Worm (Caenorhabditis elegans) whole organism, L4 larva: ENCODE results near the gene gas-1.

Source experiments
- D1046.2 ChIP-seq: fragments of 200-800 bp; sonication (Bioruptor generic); IDR thresholded peaks from 2 replicates; pipeline ENCODE4 v1.3.6; 2022; ENCODE audit warnings: missing genetic modification characterization, missing compliant biosample characterization
- F10B5.3 ChIP-seq: sonication (generic microtip); optimal IDR thresholded peaks from 2 replicates; lab custom pipeline; 2016; ENCODE audit warnings: mild to moderate bottlenecking, missing genetic modification characterization, missing compliant biosample characterization
- F26F4.8 ChIP-seq: fragments of 200-800 bp; sonication (Bioruptor generic); conservative IDR thresholded peaks from 2 replicates; pipeline ENCODE4 v1.3.6; 2022; ENCODE audit warnings: missing genetic modification characterization, missing compliant biosample characterization
- R02D3.7 ChIP-seq: fragments of 150-350 bp; sonication (generic microtip); optimal IDR thresholded peaks from 3 replicates; lab custom pipeline; 2014; ENCODE audit warnings: missing biosample characterization, missing genetic modification characterization
- Y75B8A.6 ChIP-seq: fragments of 200-800 bp; sonication (Bioruptor generic); IDR thresholded peaks from 2 replicates; pipeline ENCODE4 v1.3.6; 2022; ENCODE audit warnings: missing genetic modification reagents, missing genetic modification characterization, missing compliant biosample characterization
- aha-1 ChIP-seq: fragments of 150-350 bp; peaks from one replicate; lab custom pipeline; 2014; ENCODE audit warnings: missing biosample characterization, missing genetic modification characterization
- arid-1 ChIP-seq: fragments of 200-800 bp; sonication (Bioruptor generic); conservative IDR thresholded peaks from 2 replicates; pipeline ENCODE4 v1.3.6; 2022; ENCODE audit warnings: missing genetic modification reagents, missing genetic modification characterization, missing compliant biosample characterization
- ceh-20 ChIP-seq: fragments of 200-800 bp; sonication (Bioruptor generic); IDR thresholded peaks from 2 replicates; pipeline ENCODE4 v1.3.6; 2022; ENCODE audit warnings: missing genetic modification reagents, missing genetic modification characterization, missing compliant biosample characterization
- ceh-62 ChIP-seq: sonication (generic microtip); optimal IDR thresholded peaks from 2 replicates; lab custom pipeline; 2017; ENCODE audit warnings: missing biosample characterization, missing genetic modification characterization
- ces-1 ChIP-seq: fragments of 150-350 bp; sonication (generic microtip); optimal IDR thresholded peaks from 4 replicates; lab custom pipeline; 2014; ENCODE audit warnings: missing biosample characterization, missing genetic modification reagents, missing genetic modification characterization
- daf-12 ChIP-seq: fragments of 150-350 bp; optimal IDR thresholded peaks from 2 replicates; lab custom pipeline; 2014; ENCODE audit warnings: missing biosample characterization, missing genetic modification reagents, missing genetic modification characterization
- daf-16 ChIP-seq, 3 experiments: sonication (generic microtip); optimal IDR thresholded peaks; 2 replicates each; lab custom pipeline; 2016 to 2017; ENCODE audit warnings: missing genetic modification characterization in 3 of 3, missing genetic modification reagents in 3 of 3, mild to moderate bottlenecking in 2 of 3, missing compliant biosample characterization in 2 of 3, missing biosample characterization in 1 of 3, moderate library complexity in 1 of 3
- dmd-6 ChIP-seq: fragments of 200-800 bp; sonication (Bioruptor generic); IDR thresholded peaks from 2 replicates; pipeline ENCODE4 v1.3.6; 2022; ENCODE audit warnings: missing genetic modification reagents, missing genetic modification characterization, missing compliant biosample characterization
- egl-27 ChIP-seq: sonication (generic microtip); optimal IDR thresholded peaks from 3 replicates; lab custom pipeline; 2017; ENCODE audit warnings: missing biosample characterization, missing genetic modification reagents, missing genetic modification characterization
- fkh-10 ChIP-seq: fragments of 150-350 bp; optimal IDR thresholded peaks from 2 replicates; lab custom pipeline; 2014; ENCODE audit warnings: missing biosample characterization, missing genetic modification reagents, missing genetic modification characterization
- hif-1 ChIP-seq, 2 experiments: sonication (generic microtip); optimal IDR thresholded peaks; 2 replicates each; lab custom pipeline; 2016 to 2017; ENCODE audit warnings: missing compliant biosample characterization in 2 of 2, missing genetic modification characterization in 2 of 2, missing genetic modification reagents in 2 of 2, missing genotype in 2 of 2, mild to moderate bottlenecking in 1 of 2
- hlh-11 ChIP-seq: fragments of 200-800 bp; sonication (Bioruptor generic); optimal IDR thresholded peaks from 2 replicates; lab custom pipeline; 2018; ENCODE audit warnings: mild to moderate bottlenecking, missing genetic modification characterization, missing compliant biosample characterization
- hmg-1.1 ChIP-seq: fragments of 200-800 bp; sonication (Bioruptor generic); IDR thresholded peaks from 2 replicates; pipeline ENCODE4 v1.3.6; 2022; ENCODE audit warnings: missing genetic modification reagents, missing genetic modification characterization, missing compliant biosample characterization
- jun-1 ChIP-seq: fragments of 150-350 bp; optimal IDR thresholded peaks from 2 replicates; lab custom pipeline; 2014; ENCODE audit warnings: missing biosample characterization, missing genetic modification reagents, missing genetic modification characterization
- lin-13 ChIP-seq: fragments of 150-350 bp; optimal IDR thresholded peaks from 2 replicates; lab custom pipeline; 2014; ENCODE audit warnings: missing biosample characterization, missing genetic modification reagents, missing genetic modification characterization
- lin-29 ChIP-seq: fragments of 200-800 bp; sonication (Bioruptor generic); IDR thresholded peaks from 2 replicates; pipeline ENCODE4 v1.3.6; 2022; ENCODE audit warnings: missing genetic modification reagents, missing genetic modification characterization, missing compliant biosample characterization
- lsy-2 ChIP-seq, 2 experiments: fragments of 150-350 bp in 1 of 2; sonication (generic microtip) in 1 of 2; optimal IDR thresholded peaks; 2 replicates each; lab custom pipeline; 2014 to 2017; ENCODE audit warnings: missing biosample characterization in 2 of 2, missing genetic modification characterization in 2 of 2
- mep-1 ChIP-seq: fragments of 150-350 bp; sonication (generic microtip); optimal IDR thresholded peaks from 3 replicates; lab custom pipeline; 2014; ENCODE audit warnings: missing biosample characterization, missing genetic modification characterization
- mes-2 ChIP-seq: sonication (generic microtip); optimal IDR thresholded peaks from 2 replicates; lab custom pipeline; 2016; ENCODE audit warnings: missing genotype, mild to moderate bottlenecking, missing genetic modification characterization, missing compliant biosample characterization; ENCODE audit not compliant: poor library complexity, severe bottlenecking
- nhr-11 ChIP-seq: fragments of 150-350 bp; optimal IDR thresholded peaks from 2 replicates; lab custom pipeline; 2014; ENCODE audit warnings: missing biosample characterization, missing genetic modification characterization
- nhr-25 ChIP-seq: sonication (generic microtip); optimal IDR thresholded peaks from 2 replicates; lab custom pipeline; 2017; ENCODE audit warnings: missing genetic modification characterization, mild to moderate bottlenecking, missing compliant biosample characterization, antibody characterized with exemption, moderate library complexity, borderline replicate concordance; ENCODE audit not compliant: insufficient read depth
- nhr-41 ChIP-seq: fragments of 200-800 bp; sonication (Bioruptor generic); IDR thresholded peaks from 2 replicates; pipeline ENCODE4 v1.3.6; 2022; ENCODE audit warnings: missing genetic modification reagents, missing genetic modification characterization, missing compliant biosample characterization
- nhr-76 ChIP-seq: fragments of 150-350 bp; optimal IDR thresholded peaks from 2 replicates; lab custom pipeline; 2014; ENCODE audit warnings: missing biosample characterization, missing genetic modification characterization
- nhr-77 ChIP-seq: fragments of 150-350 bp; optimal IDR thresholded peaks from 2 replicates; lab custom pipeline; 2014; ENCODE audit warnings: missing biosample characterization, missing genetic modification characterization
- rbr-2 ChIP-seq: sonication (generic microtip); optimal IDR thresholded peaks from 2 replicates; lab custom pipeline; 2016; ENCODE audit warnings: missing genotype, missing genetic modification characterization, missing compliant biosample characterization
- skn-1 ChIP-seq: fragments of 150-350 bp; optimal IDR thresholded peaks from 2 replicates; lab custom pipeline; 2014; ENCODE audit warnings: missing biosample characterization, missing genetic modification characterization
- snpc-1.2 ChIP-seq: fragments of 200-800 bp; sonication (Bioruptor generic); IDR thresholded peaks from 2 replicates; pipeline ENCODE4 v1.3.6; 2022; ENCODE audit warnings: missing genetic modification reagents, missing genetic modification characterization, missing compliant biosample characterization
- snpc-4 ChIP-seq: fragments of 150-350 bp; optimal IDR thresholded peaks from 2 replicates; lab custom pipeline; 2014; ENCODE audit warnings: missing biosample characterization, missing genetic modification characterization
- zfp-3 ChIP-seq: fragments of 200-800 bp; sonication (Bioruptor generic); conservative IDR thresholded peaks from 2 replicates; pipeline ENCODE4 v1.3.6; 2022; ENCODE audit warnings: missing genetic modification reagents, missing genetic modification characterization, missing compliant biosample characterization
- zip-11 ChIP-seq: fragments of 200-800 bp; sonication (Bioruptor generic); IDR thresholded peaks from 2 replicates; pipeline ENCODE4 v1.3.6; 2022; ENCODE audit warnings: missing genetic modification characterization, missing compliant biosample characterization
- ztf-11 ChIP-seq: fragments of 150-350 bp; optimal IDR thresholded peaks from 2 replicates; lab custom pipeline; 2014; ENCODE audit warnings: missing biosample characterization, missing genetic modification characterization
- ztf-7 ChIP-seq: fragments of 150-350 bp; optimal IDR thresholded peaks from 2 replicates; lab custom pipeline; 2014; ENCODE audit warnings: missing biosample characterization, missing genetic modification characterization

Gene gas-1

DNA sequence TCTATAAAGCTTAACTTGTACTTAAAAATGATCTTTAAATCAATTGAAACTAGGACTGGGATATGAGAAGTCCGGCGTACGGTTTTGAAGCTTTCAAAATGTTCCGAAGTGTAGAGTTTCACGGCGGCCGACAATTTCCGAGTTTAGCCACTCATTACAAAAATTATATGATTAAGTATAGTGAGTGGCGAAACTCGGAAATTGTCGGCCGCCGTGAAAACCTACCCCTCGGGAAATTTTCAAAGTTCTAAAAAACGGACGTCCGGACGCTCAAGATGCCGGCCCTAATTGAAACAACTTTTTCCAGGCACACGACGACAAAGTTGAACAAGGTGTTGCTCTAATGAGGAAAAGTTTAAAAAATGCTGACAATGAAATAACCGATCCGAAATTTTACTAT is 5.1 kb downstream of the gas-1 start (continued):
- TF ChIP-seq hif-1 (tag; optimal IDR thresholded peaks at IDR 0.05; lab: Kevin White, UChicago) (no peak), jun-1 (tag; lab: Kevin White, UChicago) (no peak), ztf-11 (tag; lab: Kevin White, UChicago) (no peak), nhr-25 (tag; lab: Kevin White, UChicago) (no peak)

DNA sequence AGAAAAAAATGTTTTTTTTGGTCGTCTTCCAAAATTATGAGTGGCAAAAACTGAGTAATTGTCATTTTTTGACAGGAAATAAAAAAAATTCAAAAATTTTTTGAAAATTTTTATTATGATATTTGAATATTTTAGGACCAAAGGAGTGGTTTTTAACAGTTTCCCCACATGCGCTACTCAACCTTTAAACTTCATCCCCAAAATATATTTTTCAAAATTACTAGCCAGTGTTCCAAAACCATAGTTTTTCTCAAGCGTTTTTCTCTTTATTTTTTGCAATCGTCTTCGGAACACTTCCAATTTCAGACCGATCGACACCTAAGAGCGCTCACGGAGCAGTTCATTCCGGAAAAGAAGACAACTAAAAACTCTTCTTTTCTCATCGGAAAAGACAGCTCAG is 13.3 kb downstream of the gas-1 start, which contains the start of gene K09A9.6:
K09A9.6 (plus strand) TSS at position 301 of the 400 bp plus-strand sequence.
- no peak for TF ChIP-seq ceh-62 (tag; lab: Kevin White, UChicago)
- TF ChIP-seq nhr-25 (tag; lab: Kevin White, UChicago), result no peak
- no peak for TF ChIP-seq nhr-76 (tag; lab: Kevin White, UChicago)
- TF ChIP-seq Y75B8A.6 (GFP tag; lab: Robert Waterston, UW), result no peak
- no peak for TF ChIP-seq arid-1
- TF ChIP-seq daf-16 (GFP tag; optimal IDR thresholded peaks at IDR 0.05; lab: Kevin White, UChicago), result no peak
- TF ChIP-seq daf-16 (tag; optimal IDR thresholded peaks at IDR 0.05; lab: Kevin White, UChicago), result no peak
- TF ChIP-seq lin-13 (GFP tag; lab: Kevin White, UChicago), result no peak
- TF ChIP-seq hmg-1.1 (GFP tag; lab: Robert Waterston, UW), result no peak
- TF ChIP-seq lsy-2 (tag; optimal IDR thresholded peaks at IDR 0.05; lab: Kevin White, UChicago), result no peak
- no peak for TF ChIP-seq dmd-6 (GFP tag; lab: Robert Waterston, UW)
- no peak for TF ChIP-seq ceh-20 (GFP tag; lab: Robert Waterston, UW)
- TF ChIP-seq zip-11 (GFP tag; lab: Robert Waterston, UW), result no peak
- TF ChIP-seq mep-1 (tag; lab: Kevin White, UChicago), result no peak
- TF ChIP-seq D1046.2 (GFP tag; lab: Robert Waterston, UW), result no peak
- no peak for TF ChIP-seq nhr-11 (tag; lab: Kevin White, UChicago)
- no peak for TF ChIP-seq zfp-3 (GFP tag; lab: Robert Waterston, UW)
- TF ChIP-seq ces-1 (GFP tag; lab: Kevin White, UChicago), result no peak
- TF ChIP-seq snpc-1.2, result no peak
- no peak for TF ChIP-seq F10B5.3 (tag; lab: Kevin White, UChicago)
- TF ChIP-seq daf-12 (tag; lab: Kevin White, UChicago), result no peak

DNA sequence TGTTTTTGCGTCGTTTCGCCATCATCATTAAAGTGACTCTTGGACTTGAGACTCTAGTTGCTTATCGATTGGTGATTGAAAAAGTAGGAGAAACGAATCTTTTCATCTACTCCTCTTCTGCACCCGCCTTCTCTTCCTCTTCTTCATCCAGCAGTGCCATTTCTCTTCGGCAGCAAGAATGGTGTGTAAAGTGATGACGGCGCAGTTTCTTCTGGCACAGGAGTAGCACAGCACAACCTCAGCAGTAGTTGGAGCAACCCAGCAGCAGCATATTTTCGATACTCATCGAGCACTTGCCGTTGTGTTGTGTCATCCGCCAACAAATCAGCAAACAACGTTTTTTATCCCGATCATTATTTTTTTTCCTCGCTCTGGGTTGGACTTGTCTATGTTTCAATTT is 14.7 kb downstream of the gas-1 start:
- TF ChIP-seq mes-2 (tag; lab: Kevin White, UChicago), result no peak
- peak in 1 of 2 experiments; percentile 60 for TF ChIP-seq daf-16 (GFP tag; optimal IDR thresholded peaks at IDR 0.05; lab: Kevin White, UChicago)
- no peak for TF ChIP-seq daf-16 (tag; optimal IDR thresholded peaks at IDR 0.05; lab: Kevin White, UChicago)
- TF ChIP-seq F26F4.8, result no peak
- TF ChIP-seq hmg-1.1 (GFP tag; lab: Robert Waterston, UW), result no peak
- TF ChIP-seq aha-1 (tag; lab: Kevin White, UChicago), result peak; percentile 77
- TF ChIP-seq hlh-11 (tag; lab: Kevin White, UChicago), result peak; percentile 23
- TF ChIP-seq lin-29 (GFP tag; lab: Robert Waterston, UW), result no peak
- peak; percentile 19 for TF ChIP-seq nhr-11 (tag; lab: Kevin White, UChicago)
- no peak for TF ChIP-seq R02D3.7 (tag; lab: Kevin White, UChicago)
- TF ChIP-seq skn-1 (tag; lab: Kevin White, UChicago), result no peak
- no peak for TF ChIP-seq snpc-4 (tag; lab: Kevin White, UChicago)
- TF ChIP-seq nhr-77 (tag; lab: Kevin White, UChicago), result no peak
- TF ChIP-seq nhr-41 (GFP tag; lab: Robert Waterston, UW), result no peak
- no peak for TF ChIP-seq rbr-2 (tag; lab: Kevin White, UChicago)
- no peak for TF ChIP-seq egl-27
- no peak for TF ChIP-seq ztf-7
- TF ChIP-seq fkh-10, result no peak
